Worm (Caenorhabditis elegans) whole organism, L2 larva: ENCODE measurements around the gene F59E11.7.
A peak's percentile ranks its signal among the peaks of the same experiment; 100 is the strongest.

Source experiments
- C34F6.9 ChIP-seq: fragments of 150-350 bp; optimal IDR thresholded peaks from 2 replicates; lab custom pipeline; 2014; ENCODE audit warnings: missing biosample characterization, missing genetic modification characterization
- F13H6.1 ChIP-seq: sonication (generic microtip); optimal IDR thresholded peaks from 2 replicates; lab custom pipeline; 2016; ENCODE audit warnings: missing genetic modification characterization, missing compliant biosample characterization
- R02D3.7 ChIP-seq: fragments of 150-350 bp; optimal IDR thresholded peaks from 2 replicates; lab custom pipeline; 2014; ENCODE audit warnings: missing biosample characterization, missing genetic modification characterization
- ZK546.5 ChIP-seq: sonication (generic microtip); optimal IDR thresholded peaks from 2 replicates; lab custom pipeline; 2017; ENCODE audit warnings: missing biosample characterization, missing genetic modification characterization
- alr-1 ChIP-seq: fragments of 150-350 bp; optimal IDR thresholded peaks from 2 replicates; lab custom pipeline; 2014; ENCODE audit warnings: missing biosample characterization, missing genetic modification characterization
- aly-2 ChIP-seq: fragments of 150-350 bp; optimal IDR thresholded peaks from 2 replicates; lab custom pipeline; 2014; ENCODE audit warnings: missing biosample characterization, missing genetic modification characterization
- ama-1 ChIP-seq: fragments of 150-350 bp; optimal IDR thresholded peaks from 2 replicates; lab custom pipeline; 2018; ENCODE audit warnings: inconsistent platforms
- blmp-1 ChIP-seq: sonication (generic microtip); optimal IDR thresholded peaks from 2 replicates; lab custom pipeline; 2017; ENCODE audit warnings: missing genetic modification characterization, mild to moderate bottlenecking, missing compliant biosample characterization, antibody characterized with exemption, moderate library complexity; ENCODE audit not compliant: insufficient read depth
- ceh-16 ChIP-seq: fragments of 150-350 bp; optimal IDR thresholded peaks from 2 replicates; lab custom pipeline; 2014; ENCODE audit warnings: missing biosample characterization, missing genetic modification characterization
- ceh-82 ChIP-seq: fragments of 150-350 bp; optimal IDR thresholded peaks from 2 replicates; lab custom pipeline; 2014; ENCODE audit warnings: missing biosample characterization, missing genetic modification characterization
- crh-2 ChIP-seq: sonication (generic microtip); optimal IDR thresholded peaks from 2 replicates; lab custom pipeline; 2017; ENCODE audit warnings: missing biosample characterization, missing genetic modification characterization
- egl-27 ChIP-seq: sonication (generic microtip); optimal IDR thresholded peaks from 3 replicates; lab custom pipeline; 2017; ENCODE audit warnings: missing biosample characterization, missing genetic modification reagents, missing genetic modification characterization
- elt-3 ChIP-seq: sonication (generic microtip); optimal IDR thresholded peaks from 2 replicates; lab custom pipeline; 2017; ENCODE audit warnings: missing biosample characterization, missing genetic modification characterization
- fos-1 ChIP-seq: fragments of 150-350 bp; optimal IDR thresholded peaks from 2 replicates; lab custom pipeline; 2014; ENCODE audit warnings: missing biosample characterization, missing genetic modification characterization
- gmeb-1 ChIP-seq: fragments of 150-350 bp; optimal IDR thresholded peaks from 2 replicates; lab custom pipeline; 2014; ENCODE audit warnings: missing biosample characterization, missing genetic modification characterization
- lin-11 ChIP-seq: fragments of 150-350 bp; sonication (generic microtip); optimal IDR thresholded peaks from 2 replicates; lab custom pipeline; 2014; ENCODE audit warnings: missing biosample characterization, missing genetic modification characterization, inconsistent platforms, mixed read lengths
- lin-39 ChIP-seq: fragments of 150-350 bp; optimal IDR thresholded peaks from 2 replicates; lab custom pipeline; 2014; ENCODE audit warnings: missing biosample characterization, missing genetic modification reagents, missing genetic modification characterization
- mab-5 ChIP-seq: fragments of 150-350 bp; optimal IDR thresholded peaks from 2 replicates; lab custom pipeline; 2014; ENCODE audit warnings: missing biosample characterization, missing genetic modification characterization
- mdl-1 ChIP-seq, 2 experiments: fragments of 150-350 bp in 1 of 2; sonication (generic microtip) in 1 of 2; optimal IDR thresholded peaks; 2 replicates each; lab custom pipeline; 2017; ENCODE audit warnings: missing biosample characterization in 2 of 2, missing genetic modification characterization in 2 of 2
- nhr-10 ChIP-seq: sonication (generic microtip); optimal IDR thresholded peaks from 2 replicates; lab custom pipeline; 2017; ENCODE audit warnings: missing biosample characterization, missing genetic modification characterization
- nhr-12 ChIP-seq: fragments of 150-350 bp; optimal IDR thresholded peaks from 2 replicates; lab custom pipeline; 2014; ENCODE audit warnings: missing biosample characterization, missing genetic modification characterization
- nhr-129 ChIP-seq: fragments of 150-350 bp; optimal IDR thresholded peaks from 2 replicates; lab custom pipeline; 2014; ENCODE audit warnings: missing biosample characterization, missing genetic modification characterization
- nhr-21 ChIP-seq: fragments of 150-350 bp; optimal IDR thresholded peaks from 2 replicates; lab custom pipeline; 2014; ENCODE audit warnings: missing biosample characterization, missing genetic modification characterization
- nhr-23 ChIP-seq: fragments of 150-350 bp; optimal IDR thresholded peaks from 2 replicates; lab custom pipeline; 2014; ENCODE audit warnings: missing biosample characterization, missing genetic modification reagents, missing genetic modification characterization
- nhr-237 ChIP-seq: fragments of 150-350 bp; optimal IDR thresholded peaks from 2 replicates; lab custom pipeline; 2014; ENCODE audit warnings: missing biosample characterization, missing genetic modification characterization
- nhr-25 ChIP-seq: fragments of 150-350 bp; sonication (generic microtip); optimal IDR thresholded peaks from 3 replicates; lab custom pipeline; 2014; ENCODE audit warnings: missing biosample characterization, missing genetic modification characterization
- nhr-77 ChIP-seq: fragments of 150-350 bp; optimal IDR thresholded peaks from 2 replicates; lab custom pipeline; 2014; ENCODE audit warnings: missing biosample characterization, missing genetic modification characterization
- peb-1 ChIP-seq: fragments of 150-350 bp; optimal IDR thresholded peaks from 2 replicates; lab custom pipeline; 2014; ENCODE audit warnings: missing biosample characterization, missing genetic modification characterization
- skn-1 ChIP-seq: sonication (generic microtip); optimal IDR thresholded peaks from 2 replicates; lab custom pipeline; 2017; ENCODE audit warnings: missing biosample characterization, missing genetic modification characterization
- unc-55 ChIP-seq: fragments of 150-350 bp; sonication (generic microtip); optimal IDR thresholded peaks from 3 replicates; lab custom pipeline; 2014; ENCODE audit warnings: missing biosample characterization, missing genetic modification reagents, missing genetic modification characterization
- unc-62 ChIP-seq: fragments of 150-350 bp; optimal IDR thresholded peaks from 2 replicates; lab custom pipeline; 2014; ENCODE audit warnings: missing biosample characterization, missing genetic modification reagents, missing genetic modification characterization
- zag-1 ChIP-seq: fragments of 150-350 bp; optimal IDR thresholded peaks from 2 replicates; lab custom pipeline; 2014; ENCODE audit warnings: missing biosample characterization, missing genetic modification characterization
- ztf-1 ChIP-seq: fragments of 200-800 bp; sonication (Bioruptor generic); conservative IDR thresholded peaks from 2 replicates; pipeline ENCODE4 v1.3.6; 2022; ENCODE audit warnings: missing genetic modification characterization, missing compliant biosample characterization
- ztf-11 ChIP-seq: sonication (generic microtip); optimal IDR thresholded peaks from 2 replicates; lab custom pipeline; 2017; ENCODE audit warnings: missing biosample characterization, missing genetic modification characterization
- ztf-4 ChIP-seq: fragments of 150-350 bp; optimal IDR thresholded peaks from 2 replicates; lab custom pipeline; 2014; ENCODE audit warnings: missing biosample characterization, missing genetic modification characterization

F59E11.7 gene

ce11 chrV:8946142-8946541, 43.9 kb upstream of the F59E11.7 start:
- TF ChIP-seq ztf-1 (GFP tag; lab: Robert Waterston, UW) (no peak), nhr-21 (no peak), ztf-11 (no peak), nhr-237 (tag; lab: Kevin White, UChicago) (no peak), elt-3 (tag; lab: Kevin White, UChicago) (no peak), nhr-129 (no peak), unc-55 (GFP tag; lab: Kevin White, UChicago) (no peak), blmp-1 (tag; lab: Kevin White, UChicago) (no peak), nhr-10 (tag; lab: Kevin White, UChicago) (no peak), R02D3.7 (tag; lab: Kevin White, UChicago) (no peak), ceh-16 (tag; lab: Kevin White, UChicago) (no peak), skn-1 (no peak), nhr-25 (no peak), crh-2 (tag; lab: Kevin White, UChicago) (no peak)
- TF ChIP-seq, all 48 proteins: peak for 0

- TF ChIP-seq lin-39 (tag; lab: Kevin White, UChicago): no peak
- TF ChIP-seq C34F6.9 (tag; lab: Kevin White, UChicago): no peak
- TF ChIP-seq ZK546.5 (tag; lab: Kevin White, UChicago): no peak
- no peak for TF ChIP-seq ceh-82
- no peak for TF ChIP-seq ztf-11
- no peak for TF ChIP-seq peb-1 (tag; lab: Kevin White, UChicago)
- TF ChIP-seq elt-3 (tag; lab: Kevin White, UChicago): no peak
- no peak for TF ChIP-seq nhr-129
Observed at ce11 chrV:8947499-8947898, 42.5 kb upstream of the F59E11.7 start, which contains the start of gene gck-1. Gene gck-1 (plus strand): TSS chrV:8947799.

DNA sequence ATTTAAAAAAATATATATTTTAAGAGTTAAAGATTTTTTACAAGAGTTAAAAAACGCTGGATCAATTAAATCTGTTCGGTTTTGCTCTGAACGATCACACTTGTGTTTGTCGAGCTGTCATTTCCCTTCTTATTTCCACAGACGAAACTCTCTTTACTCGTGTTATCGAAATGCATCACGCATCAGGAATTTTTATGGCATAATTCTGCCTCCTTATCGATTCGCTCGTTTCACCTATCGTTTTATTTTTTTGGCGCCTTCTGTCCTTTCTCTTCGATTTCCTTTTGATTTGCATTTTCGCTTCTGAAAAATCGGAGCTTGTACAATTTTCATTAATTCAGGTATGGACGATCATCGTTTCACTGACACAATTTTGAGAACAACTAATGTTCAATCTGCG, 41.7 kb upstream of the F59E11.7 start:
- TF ChIP-seq fos-1 (peak; percentile 66), ceh-16 (tag; lab: Kevin White, UChicago) (no peak), crh-2 (tag; lab: Kevin White, UChicago) (no peak), zag-1 (tag; lab: Kevin White, UChicago) (no peak), nhr-21 (no peak), ztf-11 (no peak), aly-2 (tag; lab: Kevin White, UChicago) (no peak)

DNA sequence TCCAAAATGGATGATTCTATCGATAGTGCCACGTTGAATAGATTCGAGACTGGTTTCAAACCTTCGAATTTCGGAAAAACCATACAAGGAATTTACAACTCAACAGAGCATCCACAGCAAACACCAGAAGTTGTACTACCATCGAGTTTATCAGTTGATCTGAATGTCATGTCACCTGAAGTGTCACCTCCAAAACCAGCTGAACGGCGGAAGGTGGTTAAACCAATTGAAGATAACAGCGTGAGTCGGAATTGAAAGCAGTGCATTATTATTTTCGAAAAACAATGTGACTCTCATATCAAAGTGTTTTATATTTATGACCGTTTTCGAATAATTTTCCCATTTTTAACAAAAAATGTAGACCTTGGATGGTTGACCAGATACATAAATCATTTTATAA, 41.0 kb upstream of the F59E11.7 start:
- no peak for TF ChIP-seq ZK546.5 (tag; lab: Kevin White, UChicago)
- TF ChIP-seq nhr-10 (tag; lab: Kevin White, UChicago): no peak
- no peak for TF ChIP-seq nhr-25
- no peak for TF ChIP-seq nhr-237 (tag; lab: Kevin White, UChicago)
- TF ChIP-seq unc-55 (GFP tag; lab: Kevin White, UChicago): no peak
- no peak for TF ChIP-seq unc-62 (GFP tag; lab: Kevin White, UChicago)
- no peak for TF ChIP-seq F13H6.1 (tag; lab: Kevin White, UChicago)
- TF ChIP-seq nhr-23 (tag; lab: Kevin White, UChicago): no peak
- no peak for TF ChIP-seq elt-3 (tag; lab: Kevin White, UChicago)
- no peak for TF ChIP-seq nhr-77
- no peak for TF ChIP-seq lin-11 (tag; lab: Kevin White, UChicago)
- TF ChIP-seq nhr-129: no peak
- no peak for TF ChIP-seq mdl-1 (tag; optimal IDR thresholded peaks at IDR 0.05; lab: Kevin White, UChicago)
- no peak for TF ChIP-seq R02D3.7 (tag; lab: Kevin White, UChicago)
- TF ChIP-seq alr-1: no peak
- no peak for TF ChIP-seq lin-39 (tag; lab: Kevin White, UChicago)
- no peak for TF ChIP-seq gmeb-1 (tag; lab: Kevin White, UChicago)
- no peak for TF ChIP-seq nhr-21

DNA sequence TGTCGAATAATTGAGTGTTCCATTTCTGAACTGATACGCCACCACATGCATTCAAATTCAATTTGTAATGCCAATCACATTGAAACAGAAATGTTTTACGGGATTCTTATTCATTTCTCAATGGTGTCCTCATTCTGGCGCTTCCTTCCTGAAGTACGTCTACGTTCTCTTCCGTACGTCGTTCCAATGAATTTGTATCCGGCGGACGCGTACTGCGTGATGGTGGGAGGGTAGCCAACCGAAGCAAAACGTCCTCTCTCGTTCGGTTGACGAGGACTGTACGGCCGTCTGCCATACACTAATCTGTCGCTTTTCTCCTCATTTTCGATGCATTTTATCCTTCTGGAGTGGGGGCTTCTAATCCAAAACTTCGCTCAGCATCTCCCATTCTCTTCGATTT, 40.2 kb upstream of the F59E11.7 start:
- TF ChIP-seq ztf-1 (GFP tag; lab: Robert Waterston, UW): no peak
- no peak for TF ChIP-seq mab-5 (tag; lab: Kevin White, UChicago)
- TF ChIP-seq nhr-77: no peak
- TF ChIP-seq lin-39 (tag; lab: Kevin White, UChicago): no peak
- TF ChIP-seq unc-62 (GFP tag; lab: Kevin White, UChicago): no peak
- TF ChIP-seq ZK546.5 (tag; lab: Kevin White, UChicago): no peak
- TF ChIP-seq nhr-129: no peak
- no peak for TF ChIP-seq zag-1 (tag; lab: Kevin White, UChicago)
- no peak for TF ChIP-seq lin-11 (tag; lab: Kevin White, UChicago)
- no peak for TF ChIP-seq ama-1 (lab: Kevin White, UChicago)
- no peak for TF ChIP-seq alr-1
- TF ChIP-seq skn-1: no peak
- no peak for TF ChIP-seq ztf-4 (tag; lab: Kevin White, UChicago)
- TF ChIP-seq mdl-1 (tag; optimal IDR thresholded peaks at IDR 0.05; lab: Kevin White, UChicago): no peak
- no peak for TF ChIP-seq fos-1
- no peak for TF ChIP-seq egl-27 (tag; lab: Kevin White, UChicago)
- no peak for TF ChIP-seq F13H6.1 (tag; lab: Kevin White, UChicago)
- no peak for TF ChIP-seq nhr-25
- no peak for TF ChIP-seq gmeb-1 (tag; lab: Kevin White, UChicago)
- no peak for TF ChIP-seq nhr-12 (tag; lab: Kevin White, UChicago)
- TF ChIP-seq, all 48 proteins: peak for 0
